Worm (Caenorhabditis elegans) whole organism, L4/young adult: ENCODE measurements around the gene sre-35.
"Not testable (repeated sequence)": the region's sequence is repeated elsewhere in the genome, so short reads cannot be mapped to it uniquely, and the experiment has no call there.

Source experiments
- W03F9.2 ChIP-seq: fragments of 150-350 bp; optimal IDR thresholded peaks from 2 replicates; lab custom pipeline; 2014; ENCODE audit warnings: missing biosample characterization, missing genetic modification characterization
- dao-5 ChIP-seq: sonication (generic microtip); optimal IDR thresholded peaks from 2 replicates; lab custom pipeline; 2016; ENCODE audit warnings: missing genotype, missing genetic modification characterization, moderate library complexity, missing compliant biosample characterization
- him-1 ChIP-seq: sonication (generic microtip); optimal IDR thresholded peaks from 2 replicates; lab custom pipeline; 2016; ENCODE audit warnings: missing genotype, missing genetic modification reagents, missing genetic modification characterization, missing compliant biosample characterization

DNA sequence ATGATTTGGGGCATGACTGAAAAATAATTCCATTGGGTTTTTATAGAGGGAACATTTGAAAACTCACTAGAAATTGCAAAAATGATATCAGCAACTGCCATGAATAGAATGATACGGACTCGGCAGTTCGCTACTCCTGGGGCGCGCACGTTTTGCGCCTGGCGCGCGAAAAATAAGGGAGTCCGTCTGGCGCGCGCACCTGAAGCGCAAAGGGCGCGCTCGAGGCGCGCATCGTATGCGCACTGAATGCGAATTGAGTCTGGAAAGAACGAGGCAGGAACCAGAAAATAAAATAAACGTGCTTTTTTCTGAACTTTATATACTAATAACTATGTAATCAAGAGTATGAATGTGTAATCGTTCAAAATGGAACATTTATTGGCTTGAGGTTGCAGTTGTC, 11.5 kb downstream of the sre-35 start, which contains the start of gene Y57A10C.10:
- TF ChIP-seq W03F9.2, dao-5, him-1 (tag; lab: Kevin White, UChicago): not testable (repeated sequence)
